Worm (Caenorhabditis elegans) whole organism, L4 larva: Measurements from ENCODE around the gene str-108.

ENCODE experiments used
- ceh-82 ChIP-seq: sonication (generic microtip); optimal IDR thresholded peaks from 2 replicates; lab custom pipeline; 2017; ENCODE audit warnings: missing biosample characterization, missing genetic modification characterization
- fkh-10 ChIP-seq: fragments of 150-350 bp; optimal IDR thresholded peaks from 2 replicates; lab custom pipeline; 2014; ENCODE audit warnings: missing biosample characterization, missing genetic modification reagents, missing genetic modification characterization
- lin-13 ChIP-seq: fragments of 150-350 bp; optimal IDR thresholded peaks from 2 replicates; lab custom pipeline; 2014; ENCODE audit warnings: missing biosample characterization, missing genetic modification reagents, missing genetic modification characterization
- madf-5 ChIP-seq, 2 experiments: fragments of 200-800 bp; sonication (Bioruptor generic); IDR thresholded peaks; 2 replicates each; pipeline ENCODE4 v1.3.6; 2022; ENCODE audit warnings: missing compliant biosample characterization in 2 of 2, missing genetic modification characterization in 2 of 2
- nhr-11 ChIP-seq: fragments of 150-350 bp; optimal IDR thresholded peaks from 2 replicates; lab custom pipeline; 2014; ENCODE audit warnings: missing biosample characterization, missing genetic modification characterization
- nhr-237 ChIP-seq: sonication (generic microtip); optimal IDR thresholded peaks from 2 replicates; lab custom pipeline; 2017; ENCODE audit warnings: missing biosample characterization, missing genetic modification characterization
- nhr-6 ChIP-seq: fragments of 150-350 bp; optimal IDR thresholded peaks from 2 replicates; lab custom pipeline; 2014; ENCODE audit warnings: missing biosample characterization, missing genetic modification characterization
- nhr-76 ChIP-seq: fragments of 150-350 bp; optimal IDR thresholded peaks from 2 replicates; lab custom pipeline; 2014; ENCODE audit warnings: missing biosample characterization, missing genetic modification characterization
- saeg-2 ChIP-seq: fragments of 200-800 bp; sonication (Bioruptor generic); IDR thresholded peaks from 2 replicates; pipeline ENCODE4 v1.3.6; 2022; ENCODE audit warnings: missing genetic modification reagents, missing genetic modification characterization, missing compliant biosample characterization
- unc-39 ChIP-seq: sonication (generic microtip); optimal IDR thresholded peaks from 2 replicates; lab custom pipeline; 2017; ENCODE audit warnings: missing biosample characterization, missing genetic modification characterization
- unc-62 ChIP-seq, 3 experiments: fragments of 150-350 bp in 1 of 3; sonication (generic microtip); optimal IDR thresholded peaks in 2 of 3; peaks in 1 of 3; 1 replicate in 1 of 3; 2 replicates in 2 of 3; lab custom pipeline; 2014 to 2017; ENCODE audit warnings: missing biosample characterization in 3 of 3, missing genetic modification characterization in 3 of 3, missing genetic modification reagents in 3 of 3, missing genotype in 1 of 3

- TF ChIP-seq madf-5 (GFP tag; IDR thresholded peaks at IDR 0.05; lab: Robert Waterston, UW), result no peak
- no peak for TF ChIP-seq fkh-10
- no peak for TF ChIP-seq nhr-76
- TF ChIP-seq ceh-82, result no peak
- no peak for TF ChIP-seq nhr-11 (tag; lab: Kevin White, UChicago)
- no peak for TF ChIP-seq nhr-6 (tag; lab: Kevin White, UChicago)
- no peak for TF ChIP-seq saeg-2 (GFP tag; lab: Robert Waterston, UW)
- no peak for TF ChIP-seq unc-39 (tag; lab: Kevin White, UChicago)
- no peak for TF ChIP-seq lin-13
- no peak for TF ChIP-seq unc-62 (GFP tag; optimal IDR thresholded peaks at IDR 0.05 in 1 of 2; lab: Kevin White, UChicago)
- TF ChIP-seq unc-62 (tag; optimal IDR thresholded peaks at IDR 0.05; lab: Kevin White, UChicago), result no peak
- no peak for TF ChIP-seq nhr-237
These were observed 17.2 kb upstream of the str-108 start, which contains the start of gene F10A3.4 for ce11 chrV:16148805-16149204.
